Worm (Caenorhabditis elegans) whole organism, L2 larva: ENCODE measurements around the gene eif-3.B.

ENCODE experiments used
- C34F6.9 ChIP-seq: fragments of 150-350 bp; optimal IDR thresholded peaks from 2 replicates; lab custom pipeline; 2014; ENCODE audit warnings: missing biosample characterization, missing genetic modification characterization
- R02D3.7 ChIP-seq: fragments of 150-350 bp; optimal IDR thresholded peaks from 2 replicates; lab custom pipeline; 2014; ENCODE audit warnings: missing biosample characterization, missing genetic modification characterization
- ZK546.5 ChIP-seq: sonication (generic microtip); optimal IDR thresholded peaks from 2 replicates; lab custom pipeline; 2017; ENCODE audit warnings: missing biosample characterization, missing genetic modification characterization
- blmp-1 ChIP-seq: sonication (generic microtip); optimal IDR thresholded peaks from 2 replicates; lab custom pipeline; 2017; ENCODE audit warnings: missing genetic modification characterization, mild to moderate bottlenecking, missing compliant biosample characterization, antibody characterized with exemption, moderate library complexity; ENCODE audit not compliant: insufficient read depth
- ceh-82 ChIP-seq: fragments of 150-350 bp; optimal IDR thresholded peaks from 2 replicates; lab custom pipeline; 2014; ENCODE audit warnings: missing biosample characterization, missing genetic modification characterization
- elt-1 ChIP-seq: fragments of 150-350 bp; optimal IDR thresholded peaks from 2 replicates; lab custom pipeline; 2014; ENCODE audit warnings: missing biosample characterization, missing genetic modification characterization
- elt-3 ChIP-seq: sonication (generic microtip); optimal IDR thresholded peaks from 2 replicates; lab custom pipeline; 2017; ENCODE audit warnings: missing biosample characterization, missing genetic modification characterization
- fos-1 ChIP-seq: fragments of 150-350 bp; optimal IDR thresholded peaks from 2 replicates; lab custom pipeline; 2014; ENCODE audit warnings: missing biosample characterization, missing genetic modification characterization
- lin-13 ChIP-seq: fragments of 150-350 bp; optimal IDR thresholded peaks from 2 replicates; lab custom pipeline; 2014; ENCODE audit warnings: missing biosample characterization, missing genetic modification reagents, missing genetic modification characterization
- lin-39 ChIP-seq: fragments of 150-350 bp; optimal IDR thresholded peaks from 2 replicates; lab custom pipeline; 2014; ENCODE audit warnings: missing biosample characterization, missing genetic modification reagents, missing genetic modification characterization
- lsy-2 ChIP-seq, 2 experiments: fragments of 150-350 bp in 1 of 2; sonication (generic microtip) in 1 of 2; optimal IDR thresholded peaks; 2 replicates each; lab custom pipeline; 2014 to 2017; ENCODE audit warnings: missing biosample characterization in 2 of 2, missing genetic modification characterization in 2 of 2
- mbf-1 ChIP-seq: sonication (generic microtip); optimal IDR thresholded peaks from 2 replicates; lab custom pipeline; 2017; ENCODE audit warnings: missing biosample characterization, missing genetic modification characterization
- mdl-1 ChIP-seq, 2 experiments: fragments of 150-350 bp in 1 of 2; sonication (generic microtip) in 1 of 2; optimal IDR thresholded peaks; 2 replicates each; lab custom pipeline; 2017; ENCODE audit warnings: missing biosample characterization in 2 of 2, missing genetic modification characterization in 2 of 2
- nhr-10 ChIP-seq: sonication (generic microtip); optimal IDR thresholded peaks from 2 replicates; lab custom pipeline; 2017; ENCODE audit warnings: missing biosample characterization, missing genetic modification characterization
- nhr-11 ChIP-seq: fragments of 150-350 bp; optimal IDR thresholded peaks from 2 replicates; lab custom pipeline; 2014; ENCODE audit warnings: missing biosample characterization, missing genetic modification characterization
- nhr-21 ChIP-seq: fragments of 150-350 bp; optimal IDR thresholded peaks from 2 replicates; lab custom pipeline; 2014; ENCODE audit warnings: missing biosample characterization, missing genetic modification characterization
- nhr-23 ChIP-seq: fragments of 150-350 bp; optimal IDR thresholded peaks from 2 replicates; lab custom pipeline; 2014; ENCODE audit warnings: missing biosample characterization, missing genetic modification reagents, missing genetic modification characterization
- nhr-237 ChIP-seq: fragments of 150-350 bp; optimal IDR thresholded peaks from 2 replicates; lab custom pipeline; 2014; ENCODE audit warnings: missing biosample characterization, missing genetic modification characterization
- nhr-6 ChIP-seq: fragments of 150-350 bp; optimal IDR thresholded peaks from 2 replicates; lab custom pipeline; 2014; ENCODE audit warnings: missing biosample characterization, missing genetic modification characterization
- peb-1 ChIP-seq: fragments of 150-350 bp; optimal IDR thresholded peaks from 2 replicates; lab custom pipeline; 2014; ENCODE audit warnings: missing biosample characterization, missing genetic modification characterization
- sem-4 ChIP-seq: fragments of 150-350 bp; optimal IDR thresholded peaks from 2 replicates; lab custom pipeline; 2014; ENCODE audit warnings: missing biosample characterization, missing genetic modification reagents, missing genetic modification characterization
- skn-1 ChIP-seq: sonication (generic microtip); optimal IDR thresholded peaks from 2 replicates; lab custom pipeline; 2017; ENCODE audit warnings: missing biosample characterization, missing genetic modification characterization
- sma-3 ChIP-seq: sonication (generic microtip); optimal IDR thresholded peaks from 2 replicates; lab custom pipeline; 2016; ENCODE audit warnings: missing genetic modification reagents, missing genetic modification characterization, missing compliant biosample characterization
- sma-9 ChIP-seq, 2 experiments: fragments of 150-350 bp in 1 of 2; sonication (generic microtip) in 1 of 2; optimal IDR thresholded peaks; 2 replicates each; lab custom pipeline; 2014 to 2016; ENCODE audit warnings: missing genetic modification characterization in 2 of 2, mild to moderate bottlenecking in 1 of 2, missing biosample characterization in 1 of 2, missing compliant biosample characterization in 1 of 2, missing genetic modification reagents in 1 of 2, moderate library complexity in 1 of 2
- snpc-4 ChIP-seq: fragments of 150-350 bp; optimal IDR thresholded peaks from 2 replicates; lab custom pipeline; 2014; ENCODE audit warnings: missing biosample characterization, missing genetic modification characterization
- unc-39 ChIP-seq: fragments of 150-350 bp; optimal IDR thresholded peaks from 2 replicates; lab custom pipeline; 2014; ENCODE audit warnings: missing biosample characterization, missing genetic modification characterization
- unc-55 ChIP-seq: fragments of 150-350 bp; sonication (generic microtip); optimal IDR thresholded peaks from 3 replicates; lab custom pipeline; 2014; ENCODE audit warnings: missing biosample characterization, missing genetic modification reagents, missing genetic modification characterization
- unc-62 ChIP-seq: fragments of 150-350 bp; optimal IDR thresholded peaks from 2 replicates; lab custom pipeline; 2014; ENCODE audit warnings: missing biosample characterization, missing genetic modification reagents, missing genetic modification characterization
- ztf-4 ChIP-seq: fragments of 150-350 bp; optimal IDR thresholded peaks from 2 replicates; lab custom pipeline; 2014; ENCODE audit warnings: missing biosample characterization, missing genetic modification characterization

Gene eif-3.B

DNA sequence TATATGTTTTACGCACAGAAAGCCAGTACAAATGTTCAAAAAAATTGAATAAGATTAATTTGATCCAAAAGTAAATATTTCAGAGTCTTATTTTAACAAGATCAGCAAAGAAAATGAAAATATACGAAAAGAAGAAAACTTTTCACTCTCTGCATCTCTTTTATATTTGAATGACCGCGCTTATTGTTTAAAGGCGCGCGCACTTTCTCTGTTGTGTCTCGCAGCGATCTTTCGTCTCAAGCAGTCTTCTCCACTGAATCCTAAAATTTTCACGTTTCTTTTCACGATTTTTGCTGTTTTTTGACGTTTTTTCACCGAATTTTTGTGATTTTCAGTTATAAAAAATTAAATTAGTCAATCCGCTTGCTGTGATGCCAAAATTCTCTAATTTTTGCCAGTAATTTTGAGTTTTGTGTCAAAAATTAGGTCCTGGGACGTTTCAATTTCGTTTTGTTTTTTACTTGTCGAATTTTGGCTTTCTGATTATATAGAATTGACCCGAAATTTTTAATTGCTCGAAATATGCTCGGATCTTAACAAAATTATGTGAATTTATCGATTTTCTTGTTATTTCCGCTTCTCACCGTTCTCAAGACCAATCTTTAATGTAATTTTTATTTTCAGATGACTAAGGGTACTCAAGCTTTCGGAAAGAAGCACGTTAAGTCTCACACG lies 19.8 kb downstream of the eif-3.B start, which contains the start of gene W01D2.1 (continued):
- TF ChIP-seq skn-1 (tag; lab: Kevin White, UChicago) (no peak), sem-4 (peak; percentile 36), lsy-2 (tag; optimal IDR thresholded peaks at IDR 0.05; lab: Kevin White, UChicago) (peak; percentile 47 to 86), sma-3 (GFP tag; lab: Kevin White, UChicago) (peak; percentile 35), nhr-11 (no peak), ZK546.5 (tag; lab: Kevin White, UChicago) (no peak), unc-55 (GFP tag; lab: Kevin White, UChicago) (peak; percentile 95), nhr-6 (tag; lab: Kevin White, UChicago) (peak; percentile 36), blmp-1 (tag; lab: Kevin White, UChicago) (peak; percentile 21), sma-9 (GFP tag; optimal IDR thresholded peaks at IDR 0.05; lab: Kevin White, UChicago) (peak; percentile 39), sma-9 (tag; optimal IDR thresholded peaks at IDR 0.05; lab: Kevin White, UChicago) (no peak), elt-1 (tag; lab: Kevin White, UChicago) (no peak)

DNA sequence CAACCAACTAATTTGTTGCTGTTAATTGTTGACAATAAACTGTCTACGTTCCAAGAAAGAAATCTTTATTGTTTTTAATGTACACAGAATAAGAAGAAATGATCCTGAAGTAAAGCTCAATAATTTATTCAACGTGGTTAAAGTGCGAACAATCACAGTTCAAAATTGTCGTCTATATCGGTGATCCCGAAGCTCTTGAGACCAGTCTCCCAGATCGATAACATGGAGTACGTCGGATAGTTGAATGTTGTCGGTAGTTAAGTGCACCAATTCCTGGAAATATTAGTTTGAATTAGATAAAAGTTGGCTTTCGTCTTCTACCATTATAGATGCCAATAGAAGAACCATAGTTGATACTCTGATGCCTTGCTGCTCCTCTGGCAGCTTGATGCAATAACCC lies 20.9 kb downstream of the eif-3.B start:
- TF ChIP-seq nhr-237 (tag; lab: Kevin White, UChicago), result no peak
- TF ChIP-seq C34F6.9, result no peak
- TF ChIP-seq nhr-23 (tag; lab: Kevin White, UChicago), result no peak
- TF ChIP-seq nhr-21 (tag; lab: Kevin White, UChicago), result no peak
- no peak for TF ChIP-seq mdl-1 (tag; optimal IDR thresholded peaks at IDR 0.05; lab: Kevin White, UChicago)
- TF ChIP-seq mbf-1 (tag; lab: Kevin White, UChicago), result no peak
- TF ChIP-seq R02D3.7 (tag; lab: Kevin White, UChicago), result no peak
- no peak for TF ChIP-seq peb-1 (tag; lab: Kevin White, UChicago)
- no peak for TF ChIP-seq snpc-4 (tag; lab: Kevin White, UChicago)
- no peak for TF ChIP-seq nhr-10 (tag; lab: Kevin White, UChicago)
- TF ChIP-seq ztf-4 (tag; lab: Kevin White, UChicago), result no peak
- no peak for TF ChIP-seq lin-39 (tag; lab: Kevin White, UChicago)
- no peak for TF ChIP-seq unc-39 (tag; lab: Kevin White, UChicago)
- no peak for TF ChIP-seq unc-55 (GFP tag; lab: Kevin White, UChicago)
- no peak for TF ChIP-seq unc-62 (GFP tag; lab: Kevin White, UChicago)

DNA sequence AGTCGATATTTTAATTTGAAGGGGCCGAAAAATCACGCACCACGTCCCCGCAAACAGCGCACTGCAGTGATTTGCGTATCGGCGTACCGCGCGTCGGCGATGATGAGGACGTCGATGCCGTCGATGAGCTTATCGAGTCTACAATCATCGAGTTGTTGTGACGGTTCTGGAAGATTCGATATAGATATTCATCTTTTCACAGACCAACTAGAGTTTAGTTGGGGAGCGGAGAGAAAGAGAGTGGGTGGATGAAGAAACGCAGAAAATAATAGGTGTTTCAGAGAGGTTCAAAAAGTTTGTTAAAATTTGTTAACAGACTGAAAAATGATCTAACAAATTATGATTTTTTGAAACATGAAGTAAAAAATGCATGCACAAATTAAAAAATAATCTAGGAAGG lies 23.2 kb downstream of the eif-3.B start, which contains the start of gene nhr-61:
Gene nhr-61, minus strand, starts transcription at position 168 of the 400 bp plus-strand sequence.
- TF ChIP-seq nhr-21 (tag; lab: Kevin White, UChicago) (no peak), elt-1 (tag; lab: Kevin White, UChicago) (peak; percentile 54), nhr-11 (no peak)

DNA sequence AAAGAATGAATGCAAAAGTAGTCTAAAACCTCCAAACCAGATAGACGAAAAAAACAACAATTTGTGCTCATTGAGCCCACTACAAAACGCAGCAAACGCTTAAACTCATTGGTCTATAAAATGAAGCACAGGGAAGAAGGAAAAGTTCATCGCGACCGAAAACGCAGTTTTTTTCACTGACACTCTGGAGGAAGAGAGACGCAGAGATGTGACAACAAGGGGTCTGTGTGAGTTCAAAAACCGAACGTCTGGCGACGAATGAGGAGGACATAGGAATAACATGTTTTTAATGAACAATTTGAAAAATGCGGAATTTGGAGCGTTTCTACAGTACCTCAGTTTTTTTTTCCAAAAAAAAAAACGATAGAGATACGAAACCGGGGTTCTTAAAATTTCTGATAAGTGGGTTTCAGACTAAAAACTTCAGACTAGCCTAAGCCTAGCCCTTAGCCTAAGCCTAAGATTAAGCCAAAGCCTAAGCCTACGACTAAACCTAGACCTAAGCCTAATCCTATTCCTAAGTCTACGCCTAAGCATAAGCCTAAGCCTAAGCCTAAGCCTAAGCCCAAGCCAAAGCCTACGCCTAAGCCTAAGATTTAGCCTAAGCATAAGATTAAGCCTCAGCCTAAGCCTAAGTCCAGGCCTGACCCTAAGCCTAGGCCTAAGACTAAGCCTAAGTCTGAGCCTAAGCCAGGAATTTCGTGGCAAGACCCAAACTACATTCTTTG lies 24.2 kb downstream of the eif-3.B start:
- TF ChIP-seq blmp-1 (tag; lab: Kevin White, UChicago) (no peak), mbf-1 (tag; lab: Kevin White, UChicago) (no peak), ztf-4 (tag; lab: Kevin White, UChicago) (no peak), fos-1 (tag; lab: Kevin White, UChicago) (peak; percentile 11), sma-9 (GFP tag; optimal IDR thresholded peaks at IDR 0.05; lab: Kevin White, UChicago) (no peak), sma-9 (tag; optimal IDR thresholded peaks at IDR 0.05; lab: Kevin White, UChicago) (no peak), elt-1 (tag; lab: Kevin White, UChicago) (no peak), mdl-1 (tag; optimal IDR thresholded peaks at IDR 0.05; lab: Kevin White, UChicago) (no peak)

DNA sequence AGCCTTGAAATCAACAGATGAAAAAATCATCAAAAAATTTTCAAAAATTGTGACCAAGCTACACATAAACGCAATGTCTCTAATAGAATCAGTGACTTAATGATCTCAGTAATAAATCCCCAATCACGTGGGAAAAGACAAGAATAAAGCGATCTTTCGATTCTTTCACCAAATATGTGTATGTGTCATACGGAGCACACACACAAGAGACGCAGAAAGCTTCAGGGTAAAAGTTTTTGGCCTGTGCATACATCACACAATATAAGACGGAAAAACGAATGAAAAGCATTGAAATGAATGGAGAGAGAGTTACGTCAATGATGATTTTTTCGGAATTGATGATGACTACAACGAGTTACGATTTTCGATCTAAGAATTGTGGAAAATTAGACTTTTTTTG lies 25.3 kb downstream of the eif-3.B start:
- TF ChIP-seq ceh-82 (tag; lab: Kevin White, UChicago), result no peak
- peak; percentile 13 for TF ChIP-seq C34F6.9
- TF ChIP-seq peb-1 (tag; lab: Kevin White, UChicago), result no peak
- peak; percentile 54 for TF ChIP-seq fos-1 (tag; lab: Kevin White, UChicago)
- no peak for TF ChIP-seq lin-13
- peak; percentile 5 for TF ChIP-seq nhr-21 (tag; lab: Kevin White, UChicago)
- TF ChIP-seq lsy-2 (tag; optimal IDR thresholded peaks at IDR 0.05; lab: Kevin White, UChicago), result no peak
- TF ChIP-seq elt-3 (tag; lab: Kevin White, UChicago), result no peak
